Worm (Caenorhabditis elegans) whole organism, L4/young adult: ENCODE measurements around the gene ZK662.5.

Source experiments
- W03F9.2 ChIP-seq: fragments of 150-350 bp; optimal IDR thresholded peaks from 2 replicates; lab custom pipeline; 2014; ENCODE audit warnings: missing biosample characterization, missing genetic modification characterization
- dao-5 ChIP-seq: sonication (generic microtip); optimal IDR thresholded peaks from 2 replicates; lab custom pipeline; 2016; ENCODE audit warnings: missing genotype, missing genetic modification characterization, moderate library complexity, missing compliant biosample characterization
- him-1 ChIP-seq: sonication (generic microtip); optimal IDR thresholded peaks from 2 replicates; lab custom pipeline; 2016; ENCODE audit warnings: missing genotype, missing genetic modification reagents, missing genetic modification characterization, missing compliant biosample characterization

The ZK662.5 gene

ce11 chrX:15718325-15718724, 3.1 kb upstream of the ZK662.5 start, which contains the start of gene ZK662.6:
TSS of gene ZK662.6 (plus strand) at chrX:15718625.
- TF ChIP-seq him-1 (tag; lab: Kevin White, UChicago) (no peak), W03F9.2 (tag; lab: Kevin White, UChicago) (no peak), dao-5 (no peak)

ce11 chrX:15724994-15725393, 3.5 kb downstream of the ZK662.5 start:
- TF ChIP-seq dao-5 (no peak), W03F9.2 (tag; lab: Kevin White, UChicago) (no peak), him-1 (tag; lab: Kevin White, UChicago) (no peak)

ce11 chrX:15725566-15726173, 4.2 kb downstream of the ZK662.5 start, which contains the start of gene lin-15B:
TSS of gene lin-15B (plus strand) at chrX:15726123.
- TF ChIP-seq dao-5 (no peak), him-1 (tag; lab: Kevin White, UChicago) (no peak), W03F9.2 (tag; lab: Kevin White, UChicago) (no peak)

ce11 chrX:15730342-15730741, 8.9 kb downstream of the ZK662.5 start:
- TF ChIP-seq dao-5 (no peak), W03F9.2 (tag; lab: Kevin White, UChicago) (no peak), him-1 (tag; lab: Kevin White, UChicago) (no peak)

ce11 chrX:15731668-15732067, 10.2 kb downstream of the ZK662.5 start, which contains the start of gene lin-15A:
TSS of gene lin-15A (plus strand) at chrX:15731968.
- no peak for TF ChIP-seq W03F9.2 (tag; lab: Kevin White, UChicago)
- TF ChIP-seq dao-5: no peak
- TF ChIP-seq him-1 (tag; lab: Kevin White, UChicago): no peak

- no peak for TF ChIP-seq him-1 (tag; lab: Kevin White, UChicago)
- TF ChIP-seq W03F9.2 (tag; lab: Kevin White, UChicago): no peak
- no peak for TF ChIP-seq dao-5
Measured at ce11 chrX:15736419-15736818, 15.0 kb downstream of the ZK662.5 start.

ce11 chrX:15740526-15740925, 19.1 kb downstream of the ZK662.5 start, which contains the start of gene srg-64:
TSS of gene srg-64 (minus strand) at chrX:15740626.
- TF ChIP-seq him-1 (tag; lab: Kevin White, UChicago) (no peak), W03F9.2 (tag; lab: Kevin White, UChicago) (no peak), dao-5 (no peak)

- TF ChIP-seq dao-5: peak; percentile 20
- TF ChIP-seq W03F9.2 (tag; lab: Kevin White, UChicago): no peak
- peak; percentile 75 for TF ChIP-seq him-1 (tag; lab: Kevin White, UChicago)
Measured at ce11 chrX:15741852-15742251, 20.4 kb downstream of the ZK662.5 start.

- TF ChIP-seq him-1 (tag; lab: Kevin White, UChicago) (no peak), dao-5 (no peak), W03F9.2 (tag; lab: Kevin White, UChicago) (no peak)
Measured at ce11 chrX:15742310-15742709, 20.9 kb downstream of the ZK662.5 start, which contains the start of gene nhr-255. TSS of gene nhr-255 (plus strand) at chrX:15742610.

ce11 chrX:15746705-15747104, 25.3 kb downstream of the ZK662.5 start, which contains the start of gene srxa-9:
TSS of gene srxa-9 (plus strand) at chrX:15747005.
- TF ChIP-seq dao-5 (no peak), W03F9.2 (tag; lab: Kevin White, UChicago) (no peak), him-1 (tag; lab: Kevin White, UChicago) (no peak)

ce11 chrX:15747814-15748213, 26.4 kb downstream of the ZK662.5 start:
- TF ChIP-seq W03F9.2 (tag; lab: Kevin White, UChicago) (no peak), him-1 (tag; lab: Kevin White, UChicago) (no peak), dao-5 (no peak)

ce11 chrX:15751245-15751644, 29.8 kb downstream of the ZK662.5 start:
- no peak for TF ChIP-seq him-1 (tag; lab: Kevin White, UChicago)
- no peak for TF ChIP-seq W03F9.2 (tag; lab: Kevin White, UChicago)
- TF ChIP-seq dao-5: no peak

ce11 chrX:15757169-15757568, 35.7 kb downstream of the ZK662.5 start, which contains the start of gene wrt-4:
TSS of gene wrt-4 (minus strand) at chrX:15757269.
- TF ChIP-seq him-1 (tag; lab: Kevin White, UChicago) (no peak), W03F9.2 (tag; lab: Kevin White, UChicago) (no peak), dao-5 (no peak)

- no peak for TF ChIP-seq W03F9.2 (tag; lab: Kevin White, UChicago)
- TF ChIP-seq him-1 (tag; lab: Kevin White, UChicago): no peak
- no peak for TF ChIP-seq dao-5
Measured at ce11 chrX:15759222-15759621, 37.8 kb downstream of the ZK662.5 start.

- no peak for TF ChIP-seq W03F9.2 (tag; lab: Kevin White, UChicago)
- no peak for TF ChIP-seq him-1 (tag; lab: Kevin White, UChicago)
- no peak for TF ChIP-seq dao-5
Measured at ce11 chrX:15766147-15766546, 44.7 kb downstream of the ZK662.5 start, which contains the start of gene bus-17. TSS of gene bus-17 (minus strand) at chrX:15766354.
